Worm (Caenorhabditis elegans): ENCODE data around the gene F09E5.16.

Gene F09E5.16

DNA sequence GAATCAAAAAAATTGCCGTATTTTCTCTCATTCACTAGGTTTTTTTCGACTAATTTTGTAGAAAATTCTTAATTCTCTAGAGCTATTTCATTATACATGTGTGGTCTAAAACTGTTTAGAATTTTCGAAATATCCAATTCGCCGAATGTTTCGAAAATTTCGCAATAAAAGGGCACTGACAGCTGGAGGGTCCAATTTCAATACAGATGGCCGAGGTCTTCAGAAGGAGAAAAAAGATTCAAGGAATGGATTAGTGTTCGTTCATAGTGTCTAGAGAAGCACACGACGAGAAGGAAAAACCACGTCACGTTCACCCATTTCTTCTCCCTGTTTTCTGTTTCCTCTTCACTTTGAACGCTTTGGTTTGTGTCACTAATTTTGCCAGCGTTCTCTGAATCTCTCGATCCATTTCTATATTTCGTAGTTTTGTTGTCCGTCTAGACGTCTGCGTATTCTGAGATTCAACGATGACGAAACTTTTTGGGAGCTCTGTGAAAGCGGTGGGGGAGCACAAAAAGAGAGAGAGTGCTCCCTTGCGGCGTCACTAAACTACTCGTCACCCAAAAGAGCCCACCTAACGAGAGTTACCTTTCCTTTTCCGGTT, 39.4 kb downstream of the F09E5.16 start:
- TF ChIP-seq hnd-1 (tag; optimal IDR thresholded peaks at IDR 0.05) (no peak), B0310.2 (tag; optimal IDR thresholded peaks at IDR 0.05) (no peak), hmg-4 (GFP tag; optimal IDR thresholded peaks at IDR 0.05) (no peak), sea-1 (GFP tag; conservative IDR thresholded peaks at IDR 0.05) (no peak), tra-4 (tag; optimal IDR thresholded peaks at IDR 0.05) (no peak), tbx-11 (GFP tag; IDR thresholded peaks at IDR 0.05) (no peak), pes-1 (GFP tag; IDR thresholded peaks at IDR 0.05) (no peak), tbx-37 (GFP tag; conservative IDR thresholded peaks at IDR 0.05) (no peak), scrt-1 (GFP tag; IDR thresholded peaks at IDR 0.05) (no peak), flt-1 (GFP tag; IDR thresholded peaks at IDR 0.05) (no peak), ama-1 (optimal IDR thresholded peaks at IDR 0.05) (no peak)

ce11 chrII:5324653-5325052, 40.9 kb downstream of the F09E5.16 start:
- no peak for TF ChIP-seq tbx-11 (GFP tag; IDR thresholded peaks at IDR 0.05)
- no peak for TF ChIP-seq hnd-1 (tag; optimal IDR thresholded peaks at IDR 0.05)
- no peak for TF ChIP-seq hmbx-1 (tag; optimal IDR thresholded peaks at IDR 0.05)
- TF ChIP-seq pes-1 (GFP tag; IDR thresholded peaks at IDR 0.05): no peak
- no peak for TF ChIP-seq flt-1 (GFP tag; IDR thresholded peaks at IDR 0.05)
- TF ChIP-seq tbx-37 (GFP tag; conservative IDR thresholded peaks at IDR 0.05): no peak
- no peak for TF ChIP-seq F13C5.2 (tag; optimal IDR thresholded peaks at IDR 0.05)
- no peak for TF ChIP-seq ceh-36 (tag; optimal IDR thresholded peaks at IDR 0.05)
- TF ChIP-seq ets-7 (tag; optimal IDR thresholded peaks at IDR 0.05): no peak
- TF ChIP-seq ama-1 (optimal IDR thresholded peaks at IDR 0.05): no peak
- TF ChIP-seq hmg-4 (GFP tag; optimal IDR thresholded peaks at IDR 0.05): no peak
- no peak for TF ChIP-seq aly-1 (tag; optimal IDR thresholded peaks at IDR 0.05)
- no peak for TF ChIP-seq scrt-1 (GFP tag; IDR thresholded peaks at IDR 0.05)
- no peak for TF ChIP-seq B0310.2 (tag; optimal IDR thresholded peaks at IDR 0.05)
- no peak for TF ChIP-seq sea-1 (GFP tag; conservative IDR thresholded peaks at IDR 0.05)

DNA sequence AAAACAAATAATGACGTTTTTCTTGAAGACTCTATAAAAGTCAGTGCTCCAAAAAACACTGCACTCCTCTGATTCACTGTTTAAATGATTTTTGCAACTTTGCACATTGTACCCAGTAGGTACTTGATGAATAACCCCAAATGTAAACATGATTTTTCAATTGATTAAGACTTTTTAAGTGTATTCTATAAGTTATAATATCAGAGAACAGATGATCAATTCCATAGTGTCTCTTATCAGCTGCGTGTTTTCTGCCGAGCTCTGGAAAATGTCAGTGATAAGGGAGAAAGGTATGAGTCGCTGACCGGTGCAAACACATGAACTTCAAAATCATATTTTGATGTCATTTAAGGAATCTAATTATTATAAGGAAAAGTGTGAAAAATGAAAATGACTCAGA, 41.8 kb downstream of the F09E5.16 start:
- TF ChIP-seq sea-1 (GFP tag; conservative IDR thresholded peaks at IDR 0.05) (no peak), pes-1 (GFP tag; IDR thresholded peaks at IDR 0.05) (no peak), hmbx-1 (tag; optimal IDR thresholded peaks at IDR 0.05) (no peak), ama-1 (optimal IDR thresholded peaks at IDR 0.05) (no peak), tra-4 (tag; optimal IDR thresholded peaks at IDR 0.05) (no peak), scrt-1 (GFP tag; IDR thresholded peaks at IDR 0.05) (no peak), aly-1 (tag; optimal IDR thresholded peaks at IDR 0.05) (no peak), ets-7 (tag; optimal IDR thresholded peaks at IDR 0.05) (no peak), hnd-1 (tag; optimal IDR thresholded peaks at IDR 0.05) (no peak), ceh-36 (tag; optimal IDR thresholded peaks at IDR 0.05) (no peak), ceh-13 (GFP tag; optimal IDR thresholded peaks at IDR 0.05) (no peak), F13C5.2 (tag; optimal IDR thresholded peaks at IDR 0.05) (no peak), tbx-11 (GFP tag; IDR thresholded peaks at IDR 0.05) (no peak), B0310.2 (tag; optimal IDR thresholded peaks at IDR 0.05) (no peak), hmg-4 (GFP tag; optimal IDR thresholded peaks at IDR 0.05) (no peak), flt-1 (GFP tag; IDR thresholded peaks at IDR 0.05) (no peak), tbx-37 (GFP tag; conservative IDR thresholded peaks at IDR 0.05) (no peak)

- TF ChIP-seq ceh-13 (GFP tag; optimal IDR thresholded peaks at IDR 0.05): no peak
- TF ChIP-seq hnd-1 (tag; optimal IDR thresholded peaks at IDR 0.05): no peak
- no peak for TF ChIP-seq tbx-11 (GFP tag; IDR thresholded peaks at IDR 0.05)
- TF ChIP-seq flt-1 (GFP tag; IDR thresholded peaks at IDR 0.05): no peak
- TF ChIP-seq hmg-4 (GFP tag; optimal IDR thresholded peaks at IDR 0.05): no peak
- no peak for TF ChIP-seq hmbx-1 (tag; optimal IDR thresholded peaks at IDR 0.05)
- TF ChIP-seq pes-1 (GFP tag; IDR thresholded peaks at IDR 0.05): no peak
- TF ChIP-seq tra-4 (tag; optimal IDR thresholded peaks at IDR 0.05): no peak
- no peak for TF ChIP-seq B0310.2 (tag; optimal IDR thresholded peaks at IDR 0.05)
- TF ChIP-seq ama-1 (optimal IDR thresholded peaks at IDR 0.05): no peak
- TF ChIP-seq aly-1 (tag; optimal IDR thresholded peaks at IDR 0.05): no peak
- TF ChIP-seq scrt-1 (GFP tag; IDR thresholded peaks at IDR 0.05): no peak
Measured at ce11 chrII:5322732-5323326, 42.7 kb downstream of the F09E5.16 start, which contains the start of gene vhp-1. TSS of gene vhp-1 (plus strand) at chrII:5323276.

DNA sequence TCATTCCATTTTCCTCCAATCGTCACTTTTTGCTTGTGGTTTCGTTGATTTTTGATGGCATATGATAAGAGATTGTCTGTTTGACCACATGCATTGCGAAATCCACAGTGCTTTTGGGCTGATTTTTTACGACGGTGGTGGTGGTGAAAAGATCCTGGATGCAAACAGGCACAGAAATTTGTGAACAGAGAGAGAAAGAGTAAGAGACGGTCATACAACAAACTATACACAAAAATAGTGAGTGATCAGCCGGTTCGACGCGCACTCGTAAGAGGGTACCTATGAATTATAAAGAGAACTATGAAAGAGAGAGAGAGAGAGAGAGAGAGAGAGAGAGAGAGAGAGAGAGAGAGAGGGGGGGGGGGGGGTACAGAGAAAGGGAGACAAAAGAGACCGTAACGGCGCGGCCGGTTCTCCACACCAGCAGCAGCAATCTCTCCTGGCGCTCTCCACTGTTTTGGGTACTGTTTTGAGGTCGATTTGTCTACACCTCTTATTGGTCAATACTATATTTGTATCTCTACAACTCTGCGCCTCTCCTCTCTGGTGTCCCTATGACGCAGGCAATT, 43.7 kb downstream of the F09E5.16 start:
- TF ChIP-seq hmg-4 (GFP tag; optimal IDR thresholded peaks at IDR 0.05): peak; percentile 42
- TF ChIP-seq aly-1 (tag; optimal IDR thresholded peaks at IDR 0.05): no peak
- no peak for TF ChIP-seq flt-1 (GFP tag; IDR thresholded peaks at IDR 0.05)
- no peak for TF ChIP-seq tbx-37 (GFP tag; conservative IDR thresholded peaks at IDR 0.05)
- peak; percentile 29 for TF ChIP-seq ceh-36 (tag; optimal IDR thresholded peaks at IDR 0.05)

DNA sequence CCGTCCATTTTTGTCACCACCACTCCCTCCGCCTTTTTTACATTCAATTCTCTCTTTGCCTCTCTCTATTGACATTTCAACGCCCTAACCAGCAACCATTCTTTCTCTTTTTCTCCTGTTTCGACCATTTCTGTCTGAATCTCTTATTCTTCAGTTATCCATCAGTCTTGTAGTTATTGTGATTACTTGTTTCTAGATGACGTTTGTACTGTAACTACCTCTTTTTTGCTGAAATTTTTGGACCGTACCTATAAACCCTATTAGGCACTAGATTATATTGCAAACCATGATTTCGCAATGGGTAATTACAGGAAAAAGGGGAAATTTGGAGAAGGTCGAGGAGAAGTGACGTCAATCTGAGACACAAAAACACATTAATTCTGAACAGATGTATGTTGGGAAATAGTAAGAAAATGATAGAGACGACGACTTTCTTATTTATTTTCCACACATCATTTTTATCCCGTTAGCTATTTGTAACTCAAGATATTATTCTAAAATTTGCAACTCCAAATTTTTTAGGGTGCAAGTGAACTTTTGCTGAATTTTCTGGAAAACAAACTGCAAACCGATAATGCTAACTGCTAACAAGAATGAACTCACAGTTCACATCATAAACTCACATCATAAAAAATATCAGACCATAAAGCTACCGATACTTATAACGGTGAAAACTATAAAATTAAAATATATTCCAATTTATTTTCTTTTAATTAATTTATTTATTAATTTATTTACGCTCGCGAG, 45.2 kb downstream of the F09E5.16 start:
- TF ChIP-seq tbx-11 (GFP tag; IDR thresholded peaks at IDR 0.05) (no peak), ceh-36 (tag; optimal IDR thresholded peaks at IDR 0.05) (no peak), ceh-13 (GFP tag; optimal IDR thresholded peaks at IDR 0.05) (no peak), scrt-1 (GFP tag; IDR thresholded peaks at IDR 0.05) (no peak), hnd-1 (tag; optimal IDR thresholded peaks at IDR 0.05) (no peak), tbx-37 (GFP tag; conservative IDR thresholded peaks at IDR 0.05) (no peak), hmg-4 (GFP tag; optimal IDR thresholded peaks at IDR 0.05) (no peak), hmbx-1 (tag; optimal IDR thresholded peaks at IDR 0.05) (no peak), B0310.2 (tag; optimal IDR thresholded peaks at IDR 0.05) (no peak), pes-1 (GFP tag; IDR thresholded peaks at IDR 0.05) (no peak), F13C5.2 (tag; optimal IDR thresholded peaks at IDR 0.05) (no peak), tra-4 (tag; optimal IDR thresholded peaks at IDR 0.05) (no peak), ets-7 (tag; optimal IDR thresholded peaks at IDR 0.05) (no peak), ama-1 (optimal IDR thresholded peaks at IDR 0.05) (no peak), aly-1 (tag; optimal IDR thresholded peaks at IDR 0.05) (no peak), sea-1 (GFP tag; conservative IDR thresholded peaks at IDR 0.05) (no peak), flt-1 (GFP tag; IDR thresholded peaks at IDR 0.05) (no peak)

Measured in whole organism, early embryonic.